Fruit fly (Drosophila melanogaster): Measurements from ENCODE around the gene CG1677.

The CG1677 gene

DNA sequence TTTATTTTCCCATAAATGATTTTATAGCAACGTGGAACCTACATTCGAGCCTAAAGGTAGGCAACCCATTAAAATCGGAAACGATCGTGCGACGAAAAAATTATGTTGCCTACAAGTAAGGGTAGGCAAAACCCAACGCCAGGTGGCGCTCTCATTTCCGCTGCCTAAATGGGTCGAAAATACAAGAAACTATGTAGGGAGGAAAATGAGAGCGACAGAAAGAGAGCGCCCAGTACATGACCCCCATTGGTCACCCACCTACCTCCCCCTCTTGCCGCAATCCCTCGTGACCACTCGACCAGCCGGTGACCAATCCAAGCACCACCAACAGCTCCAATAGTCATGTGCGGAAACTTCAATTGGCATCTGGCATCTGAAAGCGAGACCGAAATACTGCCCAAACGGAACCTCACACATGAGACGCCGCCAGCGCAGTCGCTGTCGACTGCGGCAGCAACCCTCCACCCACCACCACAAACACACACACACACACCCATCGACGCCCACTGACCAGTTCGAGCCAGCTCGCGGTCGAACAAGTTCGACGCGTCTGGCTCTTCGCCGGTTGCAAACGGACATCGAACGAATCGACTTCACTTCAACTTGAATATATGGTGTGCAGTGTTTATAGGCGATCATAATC lies 163.5 kb downstream of the CG1677 start (continued):
- TF ChIP-seq rib (GFP tag; IDR thresholded peaks at IDR 0.05) (no peak), bcd (GFP tag; optimal IDR thresholded peaks at IDR 0.05) (peak; percentile 92), HLH3B (GFP tag; IDR thresholded peaks at IDR 0.05) (peak; percentile 73), aop (GFP tag; IDR thresholded peaks at IDR 0.05) (no peak), Ravus (GFP tag; IDR thresholded peaks at IDR 0.05) (no peak), CG17328 (GFP tag; IDR thresholded peaks at IDR 0.05) (peak; percentile 85), TFAM (GFP tag; optimal IDR thresholded peaks at IDR 0.05) (peak; percentile 57), ken (GFP tag; IDR thresholded peaks at IDR 0.05) (peak; percentile 80; the same call in 2 of the 3 replicates), otp (GFP tag; IDR thresholded peaks at IDR 0.05) (peak; percentile 83; the same call in 2 of the 3 replicates), dm (GFP tag; optimal IDR thresholded peaks at IDR 0.05) (peak; percentile 75), HHEX (GFP tag; optimal IDR thresholded peaks at IDR 0.05) (peak; percentile 88), pum (GFP tag; optimal IDR thresholded peaks at IDR 0.05) (peak; percentile 68), CG12236 (GFP tag; optimal IDR thresholded peaks at IDR 0.05) (peak; percentile 67), Gsc (GFP tag; IDR thresholded peaks at IDR 0.05) (no peak), CG10543 (GFP tag; optimal IDR thresholded peaks at IDR 0.05) (peak; percentile 84), sima (GFP tag; optimal IDR thresholded peaks at IDR 0.05) (peak; percentile 52), Drgx (GFP tag; IDR thresholded peaks at IDR 0.05) (peak; percentile 66; the same call in 1 of the 2 replicates), CG2199 (GFP tag; IDR thresholded peaks at IDR 0.05) (peak; percentile 92), ac (GFP tag; optimal IDR thresholded peaks at IDR 0.05) (peak; percentile 72), gsb (GFP tag; IDR thresholded peaks at IDR 0.05) (peak; percentile 69), row (GFP tag; IDR thresholded peaks at IDR 0.05) (peak; percentile 38), Dad (GFP tag; optimal IDR thresholded peaks at IDR 0.05) (peak; percentile 68), sqz (GFP tag; optimal IDR thresholded peaks at IDR 0.05) (peak; percentile 75), hth (optimal IDR thresholded peaks at IDR 0.05) (no peak), Doc2 (GFP tag; IDR thresholded peaks at IDR 0.05) (no peak), danr (GFP tag; IDR thresholded peaks at IDR 0.05) (peak; percentile 58; the same call in 1 of the 2 replicates), CG13894 (tag; optimal IDR thresholded peaks at IDR 0.05) (no peak), vfl (GFP tag; optimal IDR thresholded peaks at IDR 0.05) (no peak), kah (GFP tag; optimal IDR thresholded peaks at IDR 0.05) (peak; percentile 61), CG3838 (GFP tag; optimal IDR thresholded peaks at IDR 0.05) (peak; percentile 44), Fer3 (tag; optimal IDR thresholded peaks at IDR 0.05) (peak; percentile 79), salm (tag; optimal IDR thresholded peaks at IDR 0.05) (peak; percentile 31), CG8765 (GFP tag; IDR thresholded peaks at IDR 0.05) (peak; percentile 39), CG12942 (GFP tag; optimal IDR thresholded peaks at IDR 0.05) (peak; percentile 68), kni (GFP tag; optimal IDR thresholded peaks at IDR 0.05) (peak; percentile 92), Dref (GFP tag; IDR thresholded peaks at IDR 0.05) (0 out of 2 replicates have a peak, but pooled peaks have one; percentile 5), maf-S (GFP tag; optimal IDR thresholded peaks at IDR 0.05) (peak; percentile 75), Gug (GFP tag; IDR thresholded peaks at IDR 0.05) (peak; percentile 41; the same call in 1 of the 4 replicates), jumu (GFP tag; optimal IDR thresholded peaks at IDR 0.05) (peak; percentile 52), sim (GFP tag; IDR thresholded peaks at IDR 0.05) (peak; percentile 69), CG31388 (GFP tag; optimal IDR thresholded peaks at IDR 0.05) (peak; percentile 19), h (optimal IDR thresholded peaks at IDR 0.05) (no peak), repo (GFP tag; optimal IDR thresholded peaks at IDR 0.05) (peak; percentile 77), zen (tag; optimal IDR thresholded peaks at IDR 0.05) (peak; percentile 79), ci (GFP tag; IDR thresholded peaks at IDR 0.05) (peak; percentile 97), inv (GFP tag; IDR thresholded peaks at IDR 0.05; ENCODE audit: partially characterized antibody) (no peak), CG7839 (tag; optimal IDR thresholded peaks at IDR 0.05) (peak; percentile 82), lov (optimal IDR thresholded peaks at IDR 0.05) (no peak), lov (GFP tag; IDR thresholded peaks at IDR 0.05) (peak; percentile 94), CG3281 (GFP tag; optimal IDR thresholded peaks at IDR 0.05) (peak; percentile 82), CG8281 (tag; optimal IDR thresholded peaks at IDR 0.05) (peak; percentile 52), Nf-YC (tag; optimal IDR thresholded peaks at IDR 0.05) (peak; percentile 94)

Data from whole organism, embryonic.